Fruit fly (Drosophila melanogaster): Measurements from ENCODE around the gene CG2211.

- TF ChIP-seq psq (optimal IDR thresholded peaks at IDR 0.05) (no peak), h (optimal IDR thresholded peaks at IDR 0.05) (no peak)
Observed at dm6 chr3L:1376014-1376745, 41.0 kb upstream of the CG2211 start.
